Fruit fly (Drosophila melanogaster) whole organism, prepupa: ENCODE measurements around the gene Lsp1alpha.

ENCODE experiments used
- CG6854 ChIP-seq: fragments of 200-800 bp; sonication (Bioruptor generic); optimal IDR thresholded peaks from 2 replicates; lab custom pipeline; 2017; ENCODE audit warnings: missing biosample characterization, mild to moderate bottlenecking, missing genetic modification characterization
- CG7368 ChIP-seq: fragments of 200-800 bp; sonication (Bioruptor generic); optimal IDR thresholded peaks from 3 replicates; lab custom pipeline; 2016; ENCODE audit warnings: missing biosample characterization, missing genetic modification characterization
- Ets21C ChIP-seq: fragments of 200-800 bp; sonication (Bioruptor generic); optimal IDR thresholded peaks from 3 replicates; lab custom pipeline; 2016; ENCODE audit warnings: missing biosample characterization, missing genetic modification characterization
- Gug ChIP-seq: fragments of 200-800 bp; sonication (Bioruptor generic); IDR thresholded peaks from 2 replicates; pipeline ENCODE4 v1.3.6; 2022; ENCODE audit warnings: missing biosample characterization, missing genetic modification characterization
- Hr39 ChIP-seq: fragments of 200-800 bp; sonication (Bioruptor generic); optimal IDR thresholded peaks from 2 replicates; lab custom pipeline; 2016; ENCODE audit warnings: missing biosample characterization, missing genetic modification characterization
- Sox15 ChIP-seq: fragments of 200-800 bp; sonication (Bioruptor generic); optimal IDR thresholded peaks from 3 replicates; lab custom pipeline; 2016; ENCODE audit warnings: missing biosample characterization, missing genetic modification characterization
- eg ChIP-seq: fragments of 200-800 bp; sonication (Bioruptor generic); IDR thresholded peaks from 3 replicates; pipeline ENCODE4 v1.3.6; 2022; ENCODE audit warnings: missing biosample characterization, missing genetic modification characterization
- esn ChIP-seq: fragments of 200-800 bp; sonication (Bioruptor generic); optimal IDR thresholded peaks from 2 replicates; lab custom pipeline; 2016; ENCODE audit warnings: missing biosample characterization, mild to moderate bottlenecking, missing genetic modification characterization, moderate library complexity
- pdm3 ChIP-seq: fragments of 200-800 bp; sonication (Bioruptor generic); optimal IDR thresholded peaks from 3 replicates; lab custom pipeline; 2016; ENCODE audit warnings: missing biosample characterization, missing genetic modification characterization

DNA sequence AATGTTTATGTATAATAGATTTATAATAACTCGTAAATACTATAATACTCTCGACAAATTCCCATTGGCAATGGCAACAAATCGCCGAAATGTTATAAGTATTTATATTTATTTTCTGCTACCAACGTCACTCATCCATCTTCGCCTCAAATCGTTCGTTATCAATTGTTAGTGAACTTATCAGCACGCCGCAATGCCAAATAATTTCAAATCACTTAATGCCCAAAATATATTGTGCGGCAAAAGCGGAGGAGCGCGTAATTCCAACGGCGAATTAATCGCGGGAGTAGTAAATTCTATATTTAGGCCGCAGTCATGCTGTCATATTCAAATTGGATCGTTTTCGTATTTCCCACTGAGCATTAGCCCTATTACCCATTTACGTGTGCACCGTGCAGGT, 20.9 kb upstream of the Lsp1alpha start:
- TF ChIP-seq Gug (GFP tag; lab: Robert Waterston, UW) (no peak), CG7368 (GFP tag; lab: Kevin White, UChicago) (no peak), esn (GFP tag; lab: Kevin White, UChicago) (no peak), pdm3 (GFP tag; lab: Kevin White, UChicago) (no peak), Ets21C (GFP tag; lab: Kevin White, UChicago) (no peak), CG6854 (GFP tag; lab: Kevin White, UChicago) (no peak), eg (GFP tag; lab: Robert Waterston, UW) (no peak), Sox15 (GFP tag; lab: Kevin White, UChicago) (no peak), Hr39 (GFP tag; lab: Kevin White, UChicago) (no peak)
